Fruit fly (Drosophila melanogaster) whole organism, wandering third instar larva: ENCODE results near the gene fan.
A peak's percentile ranks its signal among the peaks of the same experiment; 100 is the strongest.

Experiments used
- Abd-B ChIP-seq: fragments of >200 bp; optimal IDR thresholded peaks from 2 replicates; lab custom pipeline; 2017; ENCODE audit warnings: missing biosample characterization, missing genetic modification characterization
- CG32264 ChIP-seq: fragments of 200-800 bp; sonication (Bioruptor generic); optimal IDR thresholded peaks from 2 replicates; lab custom pipeline; 2016; ENCODE audit warnings: missing biosample characterization, missing genetic modification characterization
- CG9705 ChIP-seq: fragments of 200-800 bp; sonication (Bioruptor generic); optimal IDR thresholded peaks from 2 replicates; lab custom pipeline; 2018; ENCODE audit warnings: missing biosample characterization, mild to moderate bottlenecking, missing genetic modification characterization
- CrebA ChIP-seq: fragments of 200-800 bp; sonication (Bioruptor generic); optimal IDR thresholded peaks from 2 replicates; lab custom pipeline; 2016; ENCODE audit warnings: missing biosample characterization, mild to moderate bottlenecking, missing genetic modification characterization, borderline replicate concordance
- Dfd ChIP-seq: fragments of >200 bp; optimal IDR thresholded peaks from 2 replicates; lab custom pipeline; 2017; ENCODE audit warnings: missing biosample characterization, missing genetic modification characterization
- Dif ChIP-seq: fragments of 200-275, 200-300 bp; sonication (Bioruptor generic); optimal IDR thresholded peaks from 2 replicates; lab custom pipeline; 2018; ENCODE audit warnings: missing biosample characterization, missing genetic modification characterization; ENCODE audit not compliant: partially characterized antibody
- GATAd ChIP-seq: sonication (Bioruptor generic); optimal IDR thresholded peaks from 2 replicates; lab custom pipeline; 2016; ENCODE audit warnings: missing biosample characterization, missing genetic modification characterization
- Hnf4 ChIP-seq: fragments of 200-800 bp; sonication (Bioruptor generic); optimal IDR thresholded peaks from 2 replicates; lab custom pipeline; 2016; ENCODE audit warnings: missing biosample characterization, mild to moderate bottlenecking, missing genetic modification characterization
- Hr78 ChIP-seq: fragments of >200 bp; optimal IDR thresholded peaks from 2 replicates; lab custom pipeline; 2017; ENCODE audit warnings: missing biosample characterization, missing genetic modification characterization
- Hr83 ChIP-seq: fragments of 200-300 bp; sonication (Bioruptor generic); optimal IDR thresholded peaks from 2 replicates; lab custom pipeline; 2016; ENCODE audit warnings: missing biosample characterization, mild to moderate bottlenecking, missing genetic modification characterization, moderate library complexity; ENCODE audit not compliant: poor library complexity, severe bottlenecking
- Mio ChIP-seq: sonication (Bioruptor generic); optimal IDR thresholded peaks from 2 replicates; lab custom pipeline; 2016; ENCODE audit warnings: missing biosample characterization, missing genetic modification characterization
- N ChIP-seq: fragments of >200 bp; optimal IDR thresholded peaks from 2 replicates; lab custom pipeline; 2018; ENCODE audit warnings: missing biosample characterization, missing external identifiers, missing genetic modification characterization
- OdsH ChIP-seq: fragments of 200-800 bp; sonication (Bioruptor generic); optimal IDR thresholded peaks from 2 replicates; lab custom pipeline; 2016; ENCODE audit warnings: missing biosample characterization, mild to moderate bottlenecking, missing genetic modification characterization
- Rel ChIP-seq, 2 experiments: fragments of 200-800 bp; sonication (Bioruptor generic) in 1 of 2; optimal IDR thresholded peaks; 2 replicates in 1 of 2; 3 replicates in 1 of 2; lab custom pipeline; 2016 to 2019; ENCODE audit warnings: mild to moderate bottlenecking in 2 of 2, missing biosample characterization in 2 of 2, missing genetic modification characterization in 2 of 2, moderate library complexity in 1 of 2
- Sp1 ChIP-seq: fragments of 200-800 bp; sonication (Bioruptor generic); optimal IDR thresholded peaks from 3 replicates; lab custom pipeline; 2019; ENCODE audit warnings: missing biosample characterization, mild to moderate bottlenecking, missing genetic modification characterization, moderate library complexity
- Vsx2 ChIP-seq: fragments of 200-300, 225-300 bp; sonication (Bioruptor generic); optimal IDR thresholded peaks from 2 replicates; lab custom pipeline; 2018; ENCODE audit warnings: missing biosample characterization, missing genetic modification characterization; ENCODE audit not compliant: partially characterized antibody
- br ChIP-seq: fragments of 200-800 bp; sonication (Bioruptor generic); optimal IDR thresholded peaks from 2 replicates; lab custom pipeline; 2016; ENCODE audit warnings: missing biosample characterization, missing genetic modification characterization
- brk ChIP-seq: fragments of 200-800 bp; sonication (Bioruptor generic); optimal IDR thresholded peaks from 2 replicates; lab custom pipeline; 2016; ENCODE audit warnings: missing biosample characterization, mild to moderate bottlenecking, missing genetic modification characterization
- dl ChIP-seq, 2 experiments: fragments of 175-275, 200-275 bp in 1 of 2; fragments of 200-275 bp in 1 of 2; sonication (Bioruptor generic); optimal IDR thresholded peaks; lab custom pipeline; 2018; ENCODE audit warnings: mild to moderate bottlenecking in 2 of 2, missing biosample characterization in 2 of 2, missing genetic modification characterization in 2 of 2, moderate library complexity in 2 of 2; ENCODE audit not compliant: partially characterized antibody in 2 of 2, insufficient read depth in 1 of 2
- dmrt93B ChIP-seq: fragments of 200-800 bp; sonication (Bioruptor generic); optimal IDR thresholded peaks from 2 replicates; lab custom pipeline; 2018; ENCODE audit warnings: missing biosample characterization, mild to moderate bottlenecking, missing genetic modification characterization
- dsf ChIP-seq: sonication (Bioruptor generic); optimal IDR thresholded peaks from 2 replicates; lab custom pipeline; 2016; ENCODE audit warnings: missing biosample characterization, missing genetic modification characterization, borderline replicate concordance
- foxo ChIP-seq, 2 experiments: fragments of 200-800 bp; sonication (Bioruptor generic); optimal IDR thresholded peaks; 2 replicates in 1 of 2; 3 replicates in 1 of 2; lab custom pipeline; 2016 to 2017; ENCODE audit warnings: missing biosample characterization in 2 of 2, missing genetic modification characterization in 2 of 2
- fru ChIP-seq: fragments of 200-800 bp; sonication (Bioruptor generic); optimal IDR thresholded peaks from 3 replicates; lab custom pipeline; 2016; ENCODE audit warnings: missing biosample characterization, mild to moderate bottlenecking, missing genetic modification characterization
- h ChIP-seq: fragments of 200-800 bp; sonication (Bioruptor generic); optimal IDR thresholded peaks from 3 replicates; lab custom pipeline; 2016; ENCODE audit warnings: missing biosample characterization, mild to moderate bottlenecking, missing genetic modification characterization
- jim ChIP-seq: fragments of 175-275, 200-325 bp; sonication (Bioruptor generic); optimal IDR thresholded peaks from 2 replicates; lab custom pipeline; 2016; ENCODE audit warnings: missing biosample characterization, mild to moderate bottlenecking, missing genetic modification characterization
- lola ChIP-seq: fragments of >200 bp; optimal IDR thresholded peaks from 2 replicates; lab custom pipeline; 2017; ENCODE audit warnings: missing biosample characterization, missing genetic modification characterization
- rgr ChIP-seq: fragments of 200-800 bp; sonication (Bioruptor generic); optimal IDR thresholded peaks from 3 replicates; lab custom pipeline; 2016; ENCODE audit warnings: missing biosample characterization, mild to moderate bottlenecking, missing genetic modification characterization
- sage ChIP-seq: fragments of 200-800 bp; sonication (Bioruptor generic); optimal IDR thresholded peaks from 2 replicates; lab custom pipeline; 2016; ENCODE audit warnings: missing biosample characterization, mild to moderate bottlenecking, missing genetic modification characterization
- tai ChIP-seq: sonication (Bioruptor generic); optimal IDR thresholded peaks from 2 replicates; lab custom pipeline; 2016; ENCODE audit warnings: missing biosample characterization, missing genetic modification characterization
- usp ChIP-seq: fragments of >200 bp; optimal IDR thresholded peaks from 2 replicates; lab custom pipeline; 2017; ENCODE audit warnings: missing biosample characterization, missing genetic modification characterization
- woc ChIP-seq: sonication (Bioruptor generic); optimal IDR thresholded peaks from 2 replicates; lab custom pipeline; 2016; ENCODE audit warnings: missing biosample characterization, mild to moderate bottlenecking, missing genetic modification characterization

The fan gene

dm6 chr3L:8077207-8077606 lies 31.7 kb upstream of the fan start:
- TF ChIP-seq Hr83 (GFP tag; lab: Kevin White, UChicago) (peak; percentile 64), rgr (GFP tag; lab: Kevin White, UChicago) (peak; percentile 38), Hnf4 (GFP tag; lab: Kevin White, UChicago) (peak; percentile 45), Rel (GFP tag; optimal IDR thresholded peaks at IDR 0.05; lab: Kevin White, UChicago) (no peak), Rel (tag; optimal IDR thresholded peaks at IDR 0.05; lab: Kevin White, UChicago) (peak; percentile 63), Abd-B (GFP tag; lab: Kevin White, UChicago) (no peak), fru (no peak), Sp1 (GFP tag; lab: Kevin White, UChicago) (peak; percentile 37), br (GFP tag; lab: Kevin White, UChicago) (peak; percentile 2), Mio (no peak), tai (no peak), Vsx2 (GFP tag; lab: Kevin White, UChicago) (peak; percentile 66), woc (no peak), GATAd (GFP tag; lab: Kevin White, UChicago) (no peak), Dfd (no peak), sage (GFP tag; lab: Kevin White, UChicago) (peak; percentile 25), foxo (GFP tag; optimal IDR thresholded peaks at IDR 0.05; lab: Kevin White, UChicago) (no peak), lola (GFP tag; lab: Kevin White, UChicago) (no peak), dl (GFP tag; optimal IDR thresholded peaks at IDR 0.05; lab: Kevin White, UChicago; ENCODE audit: insufficient read depth in 1 of 2, partially characterized antibody in 2 of 2) (peak; percentile 66), h (GFP tag; lab: Kevin White, UChicago) (peak; percentile 23), usp (no peak), Hr78 (no peak), CG32264 (GFP tag; lab: Kevin White, UChicago) (no peak), CG9705 (GFP tag; lab: Kevin White, UChicago) (no peak), Dif (peak; percentile 79)
- TF ChIP-seq, all 38 proteins: peak for 11

dm6 chr3L:8077953-8078352 lies 31.0 kb upstream of the fan start:
- TF ChIP-seq jim (GFP tag; lab: Kevin White, UChicago), result no peak
- TF ChIP-seq Dfd, result no peak
- TF ChIP-seq N (GFP tag; lab: Kevin White, UChicago), result no peak
- TF ChIP-seq Hr78, result no peak
- no peak for TF ChIP-seq rgr (GFP tag; lab: Kevin White, UChicago)
- TF ChIP-seq OdsH (GFP tag; lab: Kevin White, UChicago), result no peak
- no peak for TF ChIP-seq h (GFP tag; lab: Kevin White, UChicago)
- TF ChIP-seq woc, result no peak
- TF ChIP-seq dmrt93B, result no peak
- TF ChIP-seq Mio, result no peak
- TF ChIP-seq, all 38 proteins: peak for 0

dm6 chr3L:8079598-8079997 lies 29.3 kb upstream of the fan start:
- TF ChIP-seq brk (GFP tag; lab: Kevin White, UChicago) (no peak), CrebA (no peak), dsf (GFP tag; lab: Kevin White, UChicago) (no peak), lola (GFP tag; lab: Kevin White, UChicago) (no peak), dl (GFP tag; optimal IDR thresholded peaks at IDR 0.05; lab: Kevin White, UChicago; ENCODE audit: insufficient read depth in 1 of 2, partially characterized antibody in 2 of 2) (no peak), Abd-B (GFP tag; lab: Kevin White, UChicago) (no peak), Mio (no peak), sage (GFP tag; lab: Kevin White, UChicago) (no peak), CG32264 (GFP tag; lab: Kevin White, UChicago) (no peak)

- TF ChIP-seq brk (GFP tag; lab: Kevin White, UChicago) (no peak), Mio (no peak), Rel (GFP tag; optimal IDR thresholded peaks at IDR 0.05; lab: Kevin White, UChicago) (no peak), Rel (tag; optimal IDR thresholded peaks at IDR 0.05; lab: Kevin White, UChicago) (no peak), dmrt93B (no peak), usp (no peak), h (GFP tag; lab: Kevin White, UChicago) (no peak), dl (GFP tag; optimal IDR thresholded peaks at IDR 0.05; lab: Kevin White, UChicago; ENCODE audit: insufficient read depth in 1 of 2, partially characterized antibody in 2 of 2) (no peak), N (GFP tag; lab: Kevin White, UChicago) (no peak), CG9705 (GFP tag; lab: Kevin White, UChicago) (no peak), Vsx2 (GFP tag; lab: Kevin White, UChicago) (no peak)
Observed at dm6 chr3L:8080790-8081189, 28.1 kb upstream of the fan start.
